Fruit fly (Drosophila melanogaster) whole organism, adult: ENCODE data around the gene stv.

Source experiments
- CG12768 ChIP-seq: fragments of 200-800 bp; sonication (Bioruptor generic); optimal IDR thresholded peaks from 2 replicates; lab custom pipeline; 2017; ENCODE audit warnings: missing biosample characterization, missing genetic modification characterization, mild to moderate bottlenecking, moderate library complexity, missing genetic modification reagents
- CG33017 ChIP-seq: fragments of 200-800 bp; sonication (Bioruptor generic); optimal IDR thresholded peaks from 2 replicates; lab custom pipeline; 2018; ENCODE audit warnings: missing biosample characterization, mild to moderate bottlenecking, missing genetic modification characterization, moderate library complexity
- Crg-1 ChIP-seq: fragments of 200-800 bp; sonication (Bioruptor generic); optimal IDR thresholded peaks from 2 replicates; lab custom pipeline; 2016; ENCODE audit warnings: missing biosample characterization, missing genetic modification characterization
- Hr96 ChIP-seq: fragments of 200-800 bp; sonication (Bioruptor generic); optimal IDR thresholded peaks from 2 replicates; lab custom pipeline; 2016; ENCODE audit warnings: missing biosample characterization, missing genetic modification characterization
- bab1 ChIP-seq: fragments of 200-800 bp; sonication (Bioruptor generic); optimal IDR thresholded peaks from 3 replicates; lab custom pipeline; 2019; ENCODE audit warnings: missing biosample characterization, mild to moderate bottlenecking, missing genetic modification characterization, moderate library complexity
- cnc ChIP-seq, 2 experiments: fragments of >200 bp; optimal IDR thresholded peaks; 2 replicates each; lab custom pipeline; 2017
- kay ChIP-seq: fragments of 200-800 bp; sonication (Bioruptor generic); peaks from one replicate; lab custom pipeline; 2016; ENCODE audit warnings: missing biosample characterization, missing genetic modification characterization, borderline replicate concordance
- ovo ChIP-seq: fragments of 200-800 bp; sonication (Bioruptor generic); optimal IDR thresholded peaks from 2 replicates; lab custom pipeline; 2016; ENCODE audit warnings: missing biosample characterization, missing genetic modification characterization
- pad ChIP-seq: fragments of 200-800 bp; sonication (Bioruptor generic); optimal IDR thresholded peaks from 3 replicates; lab custom pipeline; 2017; ENCODE audit warnings: missing biosample characterization, missing genetic modification characterization, mild to moderate bottlenecking, moderate library complexity, missing genetic modification reagents
- tj ChIP-seq: fragments of 200-800 bp; sonication (Bioruptor generic); optimal IDR thresholded peaks from 3 replicates; lab custom pipeline; 2017; ENCODE audit warnings: missing biosample characterization, mild to moderate bottlenecking, missing genetic modification characterization, moderate library complexity
- toe ChIP-seq: fragments of 200-800 bp; sonication (Bioruptor generic); optimal IDR thresholded peaks from 2 replicates; lab custom pipeline; 2016; ENCODE audit warnings: missing biosample characterization, missing genetic modification characterization

DNA sequence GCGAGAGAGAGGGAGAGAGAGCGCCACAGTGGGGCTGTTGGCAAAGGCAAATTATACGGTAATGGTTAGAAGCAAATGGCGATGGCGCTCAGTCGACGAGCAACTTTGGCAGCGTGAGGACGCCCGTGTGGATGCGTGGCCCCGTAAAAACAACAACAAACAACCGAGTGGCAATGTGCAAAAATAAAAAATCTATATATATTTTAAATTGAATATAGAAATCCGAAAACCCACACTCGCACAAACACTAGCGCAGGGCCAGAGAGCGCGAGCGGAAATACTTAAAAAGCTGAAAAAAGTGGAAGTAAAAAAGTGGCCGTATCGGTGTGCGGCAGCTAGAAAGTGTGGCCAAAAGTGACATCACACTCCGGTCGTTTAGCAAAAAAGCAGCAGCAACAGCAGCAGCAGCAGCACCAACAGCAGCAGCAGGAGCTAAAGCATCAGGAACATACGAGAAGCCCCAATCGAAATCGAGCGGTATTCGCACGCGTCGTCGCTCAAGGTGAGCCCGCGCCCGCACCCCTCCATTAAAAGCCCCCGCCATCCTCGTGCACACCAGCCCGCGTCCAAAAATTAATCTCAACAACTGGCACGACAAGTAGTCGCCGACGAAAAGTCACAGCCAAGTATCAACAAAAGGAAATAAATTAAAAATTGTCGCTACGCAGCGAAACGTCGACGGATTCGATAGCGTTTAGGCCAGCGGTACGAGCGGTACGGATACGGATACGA, at the start of gene stv:
- TF ChIP-seq cnc (optimal IDR thresholded peaks at IDR 0.05; lab: Kevin White, UChicago) = no peak
- no peak for TF ChIP-seq kay (GFP tag; lab: Kevin White, UChicago)
- TF ChIP-seq ovo (GFP tag; lab: Kevin White, UChicago) = no peak
- TF ChIP-seq pad (GFP tag; lab: Kevin White, UChicago) = no peak
- TF ChIP-seq toe (GFP tag; lab: Kevin White, UChicago) = no peak
- no peak for TF ChIP-seq bab1 (GFP tag; lab: Kevin White, UChicago)
- no peak for TF ChIP-seq Hr96 (GFP tag; lab: Kevin White, UChicago)
- no peak for TF ChIP-seq CG12768 (GFP tag; lab: Kevin White, UChicago)
- no peak for TF ChIP-seq Crg-1
- no peak for TF ChIP-seq tj (GFP tag; lab: Kevin White, UChicago)
- peak; percentile 18 for TF ChIP-seq CG33017 (tag; lab: Kevin White, UChicago)
